Worm (Caenorhabditis elegans) whole organism, mixed stage, embryonic: ENCODE results near the gene tag-30.

Source experiments
- M03D4.4 ChIP-seq: sonication (generic microtip); optimal IDR thresholded peaks from 2 replicates; lab custom pipeline; 2017; ENCODE audit warnings: mild to moderate bottlenecking, missing genetic modification characterization, missing compliant biosample characterization
- bed-3 ChIP-seq: fragments of 200-800 bp; sonication (Bioruptor generic); optimal IDR thresholded peaks from 3 replicates; lab custom pipeline; 2018; ENCODE audit warnings: mild to moderate bottlenecking, missing genetic modification characterization, moderate library complexity, missing compliant biosample characterization
- blmp-1 ChIP-seq: fragments of 150-350 bp; optimal IDR thresholded peaks from 2 replicates; lab custom pipeline; 2014; ENCODE audit warnings: missing biosample characterization, missing genetic modification characterization
- ceh-39 ChIP-seq: fragments of 150-350 bp; optimal IDR thresholded peaks from 2 replicates; lab custom pipeline; 2014; ENCODE audit warnings: missing biosample characterization, missing genetic modification characterization
- ceh-43 ChIP-seq: fragments of 200-800 bp; sonication (Bioruptor generic); optimal IDR thresholded peaks from 2 replicates; lab custom pipeline; 2018; ENCODE audit warnings: mild to moderate bottlenecking, missing genetic modification characterization, moderate library complexity, missing compliant biosample characterization
- ceh-83 ChIP-seq: fragments of 200-800 bp; sonication (Bioruptor generic); optimal IDR thresholded peaks from 2 replicates; lab custom pipeline; 2018; ENCODE audit warnings: mild to moderate bottlenecking, missing genetic modification characterization, missing compliant biosample characterization
- ces-1 ChIP-seq: fragments of 150-350 bp; optimal IDR thresholded peaks from 2 replicates; lab custom pipeline; 2014; ENCODE audit warnings: missing biosample characterization, missing genetic modification reagents, missing genetic modification characterization
- cnd-1 ChIP-seq: fragments of 200-800 bp; sonication (Bioruptor generic); optimal IDR thresholded peaks from 2 replicates; lab custom pipeline; 2018; ENCODE audit warnings: mild to moderate bottlenecking, missing genetic modification characterization, missing compliant biosample characterization
- drap-1 ChIP-seq: fragments of 200-800 bp; sonication (Bioruptor generic); optimal IDR thresholded peaks from 3 replicates; lab custom pipeline; 2018; ENCODE audit warnings: mild to moderate bottlenecking, missing genetic modification characterization, missing compliant biosample characterization
- elt-1 ChIP-seq: sonication (generic microtip); optimal IDR thresholded peaks from 2 replicates; lab custom pipeline; 2017; ENCODE audit warnings: missing genetic modification characterization, mild to moderate bottlenecking, missing compliant biosample characterization, antibody characterized with exemption, moderate library complexity, borderline replicate concordance; ENCODE audit not compliant: insufficient read depth
- flh-1 ChIP-seq: fragments of 200-800 bp; sonication (Bioruptor generic); optimal IDR thresholded peaks from 2 replicates; lab custom pipeline; 2018; ENCODE audit warnings: mild to moderate bottlenecking, missing genetic modification characterization, moderate library complexity, missing compliant biosample characterization
- ham-2 ChIP-seq: fragments of 200-800 bp; sonication (Bioruptor generic); optimal IDR thresholded peaks from 2 replicates; lab custom pipeline; 2018; ENCODE audit warnings: mild to moderate bottlenecking, missing genetic modification characterization, missing compliant biosample characterization
- hlh-1 ChIP-seq: fragments of 150-350 bp; optimal IDR thresholded peaks from 2 replicates; lab custom pipeline; 2014; ENCODE audit warnings: missing biosample characterization, missing genetic modification reagents, missing genetic modification characterization
- lin-13 ChIP-seq: fragments of 150-350 bp; optimal IDR thresholded peaks from 2 replicates; lab custom pipeline; 2014; ENCODE audit warnings: missing biosample characterization, missing genetic modification characterization
- lin-32 ChIP-seq: fragments of 200-800 bp; sonication (Bioruptor generic); optimal IDR thresholded peaks from 2 replicates; lab custom pipeline; 2018; ENCODE audit warnings: mild to moderate bottlenecking, missing genetic modification characterization, missing compliant biosample characterization
- lsy-2 ChIP-seq: fragments of 150-350 bp; optimal IDR thresholded peaks from 2 replicates; lab custom pipeline; 2014; ENCODE audit warnings: missing biosample characterization, missing genetic modification characterization
- mab-5 ChIP-seq: fragments of 150-350 bp; optimal IDR thresholded peaks from 2 replicates; lab custom pipeline; 2014; ENCODE audit warnings: missing biosample characterization, missing genetic modification characterization
- mep-1 ChIP-seq: fragments of 150-350 bp; optimal IDR thresholded peaks from 2 replicates; lab custom pipeline; 2017; ENCODE audit warnings: missing biosample characterization, missing genetic modification reagents, missing genetic modification characterization, inconsistent platforms
- mls-2 ChIP-seq: sonication (generic microtip); optimal IDR thresholded peaks from 2 replicates; lab custom pipeline; 2016; ENCODE audit warnings: mild to moderate bottlenecking, missing genetic modification characterization, moderate library complexity, missing compliant biosample characterization
- nhr-2 ChIP-seq: fragments of 150-350 bp; optimal IDR thresholded peaks from 2 replicates; lab custom pipeline; 2014; ENCODE audit warnings: missing biosample characterization, missing genetic modification characterization
- nhr-237 ChIP-seq: fragments of 150-350 bp; optimal IDR thresholded peaks from 2 replicates; lab custom pipeline; 2014; ENCODE audit warnings: missing biosample characterization, missing genetic modification characterization
- nhr-76 ChIP-seq: sonication (generic microtip); optimal IDR thresholded peaks from 2 replicates; lab custom pipeline; 2017; ENCODE audit warnings: missing biosample characterization, missing genetic modification characterization
- pha-4 ChIP-seq: fragments of 150-350 bp; optimal IDR thresholded peaks from 2 replicates; lab custom pipeline; 2018; ENCODE audit warnings: missing biosample characterization, missing genetic modification reagents, missing genetic modification characterization
- snpc-4 ChIP-seq: fragments of 150-350 bp; optimal IDR thresholded peaks from 2 replicates; lab custom pipeline; 2014; ENCODE audit warnings: missing biosample characterization, missing genetic modification characterization
- sptf-1 ChIP-seq: sonication (generic microtip); optimal IDR thresholded peaks from 2 replicates; lab custom pipeline; 2017; ENCODE audit warnings: mild to moderate bottlenecking, missing genetic modification characterization, moderate library complexity, missing compliant biosample characterization
- tbx-8 ChIP-seq: fragments of 200-800 bp; sonication (Bioruptor generic); optimal IDR thresholded peaks from 2 replicates; lab custom pipeline; 2018; ENCODE audit warnings: mild to moderate bottlenecking, missing genetic modification characterization, moderate library complexity, missing compliant biosample characterization
- unc-120 ChIP-seq: sonication (generic microtip); optimal IDR thresholded peaks from 2 replicates; lab custom pipeline; 2017; ENCODE audit warnings: missing genetic modification characterization, missing compliant biosample characterization; ENCODE audit not compliant: poor library complexity, severe bottlenecking
- unc-62 ChIP-seq: fragments of 150-350 bp; optimal IDR thresholded peaks from 2 replicates; lab custom pipeline; 2014; ENCODE audit warnings: missing biosample characterization, missing genetic modification reagents, missing genetic modification characterization
- ztf-11 ChIP-seq: fragments of 150-350 bp; optimal IDR thresholded peaks from 2 replicates; lab custom pipeline; 2014; ENCODE audit warnings: missing biosample characterization, missing genetic modification characterization

Gene tag-30

ce11 chrIV:11859995-11860605, 5.1 kb upstream of the tag-30 start, which contains the start of gene mob-1:
Gene mob-1, plus strand, starts transcription at chrIV:11860555.
- TF ChIP-seq pha-4 (tag; lab: Kevin White, UChicago) (no peak), elt-1 (peak; percentile 20)

DNA sequence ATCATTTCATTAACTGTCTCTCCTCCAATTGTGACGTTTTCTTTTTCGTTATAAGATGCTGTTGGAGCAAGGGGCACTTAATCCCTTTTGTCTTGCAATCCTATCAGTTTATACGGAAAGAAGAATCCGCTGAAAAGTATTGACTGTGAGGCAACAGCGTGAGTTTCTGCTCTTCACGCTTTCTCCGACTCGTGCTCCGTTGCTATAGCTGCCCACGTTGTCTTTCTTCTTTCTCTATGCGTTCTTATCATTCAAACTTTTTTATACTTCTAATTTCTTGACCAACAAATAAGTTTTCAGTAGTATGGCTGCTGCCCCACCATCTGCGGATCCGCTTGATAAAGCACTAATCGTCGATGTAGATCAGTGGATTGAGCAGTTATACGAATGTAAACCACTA, 3.2 kb upstream of the tag-30 start, which contains the start of gene let-92:
let-92 (plus strand) TSS at position 301 of the 400 bp plus-strand sequence.
- TF ChIP-seq cnd-1 (tag; lab: Kevin White, UChicago): no peak
- no peak for TF ChIP-seq nhr-237 (tag; lab: Kevin White, UChicago)
- TF ChIP-seq mab-5 (tag; lab: Kevin White, UChicago): no peak
- TF ChIP-seq ces-1 (GFP tag; lab: Kevin White, UChicago): no peak
- TF ChIP-seq ceh-39: no peak
- TF ChIP-seq lin-32 (GFP tag; lab: Kevin White, UChicago): no peak
- TF ChIP-seq flh-1 (GFP tag; lab: Kevin White, UChicago): no peak
- TF ChIP-seq unc-62 (GFP tag; lab: Kevin White, UChicago): no peak
- TF ChIP-seq ham-2 (GFP tag; lab: Kevin White, UChicago): no peak
- TF ChIP-seq drap-1 (GFP tag; lab: Kevin White, UChicago): no peak

DNA sequence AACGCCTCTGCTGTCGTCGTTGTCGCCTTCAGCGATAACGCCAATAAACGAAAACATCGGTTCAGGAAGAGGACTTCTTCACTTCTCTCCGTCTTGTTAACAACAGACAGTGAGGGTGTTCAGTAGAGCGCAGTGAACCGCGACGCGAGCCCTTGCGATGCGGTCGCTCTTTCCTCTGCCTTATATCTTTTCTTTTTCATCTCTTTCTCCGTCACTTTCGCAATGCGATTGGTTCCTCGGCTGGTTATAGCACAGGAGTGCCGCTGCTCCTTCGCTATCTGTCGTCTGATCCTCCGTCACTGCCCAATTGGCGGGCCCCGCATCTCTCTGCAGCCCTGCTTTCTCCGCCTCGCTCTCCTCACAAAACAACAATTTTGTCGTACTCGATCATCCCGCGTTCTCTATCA, 2.2 kb upstream of the tag-30 start:
- TF ChIP-seq unc-120 (tag; lab: Kevin White, UChicago) (peak; percentile 87), cnd-1 (tag; lab: Kevin White, UChicago) (no peak), hlh-1 (tag; lab: Kevin White, UChicago) (peak; percentile 79), mep-1 (peak; percentile 54), bed-3 (peak; percentile 0), elt-1 (no peak), unc-62 (GFP tag; lab: Kevin White, UChicago) (peak; percentile 62), sptf-1 (tag; lab: Kevin White, UChicago) (peak; percentile 19), M03D4.4 (tag; lab: Kevin White, UChicago) (peak; percentile 59), nhr-76 (no peak), lin-13 (tag; lab: Kevin White, UChicago) (peak; percentile 67), pha-4 (tag; lab: Kevin White, UChicago) (peak; percentile 75), drap-1 (GFP tag; lab: Kevin White, UChicago) (peak; percentile 35), ces-1 (GFP tag; lab: Kevin White, UChicago) (peak; percentile 69), blmp-1 (tag; lab: Kevin White, UChicago) (no peak), ham-2 (GFP tag; lab: Kevin White, UChicago) (peak; percentile 92), lsy-2 (peak; percentile 67), mls-2 (tag; lab: Kevin White, UChicago) (peak; percentile 28), ztf-11 (tag; lab: Kevin White, UChicago) (peak; percentile 37), mab-5 (tag; lab: Kevin White, UChicago) (no peak)

DNA sequence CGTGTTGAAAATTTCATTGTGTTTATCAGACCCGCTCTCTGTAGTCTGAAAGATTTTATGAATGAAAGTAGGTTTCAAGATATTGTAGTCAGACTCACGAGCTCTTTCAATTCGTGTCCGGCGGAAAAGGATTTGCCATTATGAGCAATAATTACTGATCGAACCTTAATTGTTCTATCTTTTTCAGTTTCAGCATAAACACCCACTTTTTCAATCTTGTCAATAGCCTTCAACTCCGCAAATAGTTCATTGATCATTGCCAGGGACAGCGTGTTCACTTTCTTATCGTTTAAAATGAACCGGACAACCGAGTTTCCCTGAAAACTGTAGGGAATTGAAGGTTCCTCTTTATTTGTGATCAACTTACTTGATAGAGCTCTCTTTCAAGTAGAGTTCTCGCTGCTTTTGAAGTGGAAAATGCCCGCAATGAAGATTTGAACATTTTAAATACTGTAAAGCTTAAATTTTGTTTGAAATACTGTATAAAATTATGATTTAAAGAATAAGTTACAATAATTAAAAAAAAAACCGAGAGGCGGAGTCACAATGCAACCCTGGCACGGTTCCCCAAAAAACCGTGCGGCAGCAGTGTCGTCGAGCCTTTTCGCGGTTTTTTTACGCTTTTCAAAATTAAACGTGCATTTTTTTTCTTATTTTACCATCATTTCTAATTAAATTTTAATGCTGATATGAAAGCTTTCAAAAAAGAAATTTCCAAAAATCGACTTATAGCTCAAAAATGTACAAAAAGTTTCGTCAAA, 1.1 kb upstream of the tag-30 start, which contains the start of gene ech-2:
ech-2 (minus strand) TSS at position 452 of the 761 bp plus-strand sequence.
- TF ChIP-seq unc-62 (GFP tag; lab: Kevin White, UChicago) (no peak), lin-13 (tag; lab: Kevin White, UChicago) (no peak), unc-120 (tag; lab: Kevin White, UChicago) (no peak), cnd-1 (tag; lab: Kevin White, UChicago) (no peak), ces-1 (GFP tag; lab: Kevin White, UChicago) (no peak), mab-5 (tag; lab: Kevin White, UChicago) (no peak), drap-1 (GFP tag; lab: Kevin White, UChicago) (no peak), nhr-2 (no peak), ceh-83 (GFP tag; lab: Kevin White, UChicago) (no peak), pha-4 (tag; lab: Kevin White, UChicago) (no peak), ham-2 (GFP tag; lab: Kevin White, UChicago) (no peak), snpc-4 (tag; lab: Kevin White, UChicago) (no peak), lin-32 (GFP tag; lab: Kevin White, UChicago) (no peak), lsy-2 (peak; percentile 4), mep-1 (peak; percentile 60), hlh-1 (tag; lab: Kevin White, UChicago) (peak; percentile 27), bed-3 (no peak), ceh-43 (GFP tag; lab: Kevin White, UChicago) (no peak), tbx-8 (no peak)
